Fruit fly (Drosophila melanogaster) whole organism, pupa: Measurements from ENCODE around the gene RhoGAP18B.
A peak's percentile ranks its signal among the peaks of the same experiment; 100 is the strongest.

Experiments
- CG10348 ChIP-seq: fragments of 200-800 bp; sonication (Bioruptor generic); IDR thresholded peaks from 2 replicates; pipeline ENCODE4 v1.3.6; 2022; ENCODE audit warnings: missing biosample characterization, missing genetic modification characterization
- CG12605 ChIP-seq: fragments of 200-800 bp; sonication (Bioruptor generic); IDR thresholded peaks from 2 replicates; pipeline ENCODE4 v1.3.6; 2022; ENCODE audit warnings: missing biosample characterization, missing genetic modification characterization
- CG13204 ChIP-seq: fragments of 200-800 bp; sonication (Bioruptor generic); optimal IDR thresholded peaks from 2 replicates; lab custom pipeline; 2018; ENCODE audit warnings: missing biosample characterization, mild to moderate bottlenecking, missing genetic modification characterization, moderate library complexity
- CG14655 ChIP-seq: fragments of 200-800 bp; sonication (Bioruptor generic); optimal IDR thresholded peaks from 3 replicates; lab custom pipeline; 2017; ENCODE audit warnings: mild to moderate bottlenecking, missing biosample characterization, missing genetic modification reagents, missing genetic modification characterization
- CG15710 ChIP-seq: fragments of 200-800 bp; sonication (Bioruptor generic); optimal IDR thresholded peaks from 2 replicates; lab custom pipeline; 2018; ENCODE audit warnings: missing biosample characterization, mild to moderate bottlenecking, missing genetic modification characterization, moderate library complexity
- CG17806 ChIP-seq: fragments of 200-800 bp; sonication (Bioruptor generic); optimal IDR thresholded peaks from 2 replicates; lab custom pipeline; 2018; ENCODE audit warnings: missing biosample characterization, mild to moderate bottlenecking, missing genetic modification characterization, moderate library complexity
- CG32121 ChIP-seq: fragments of 200-800 bp; sonication (Bioruptor generic); IDR thresholded peaks from 2 replicates; pipeline ENCODE4 v1.3.6; 2022; ENCODE audit warnings: missing biosample characterization, missing genetic modification characterization
- CG34367 ChIP-seq: fragments of 200-800 bp; sonication (Bioruptor generic); optimal IDR thresholded peaks from 2 replicates; lab custom pipeline; 2018; ENCODE audit warnings: missing biosample characterization, mild to moderate bottlenecking, missing genetic modification characterization
- CG4496 ChIP-seq: fragments of 200-800 bp; sonication (Bioruptor generic); IDR thresholded peaks from 3 replicates; pipeline ENCODE4 v1.3.6; 2022; ENCODE audit warnings: missing biosample characterization, missing genetic modification characterization
- CG8159 ChIP-seq: fragments of 200-800 bp; sonication (Bioruptor generic); optimal IDR thresholded peaks from 3 replicates; lab custom pipeline; 2018; ENCODE audit warnings: missing biosample characterization, mild to moderate bottlenecking, missing genetic modification characterization, moderate library complexity
- CG8301 ChIP-seq: fragments of 200-800 bp; sonication (Bioruptor generic); optimal IDR thresholded peaks from 2 replicates; lab custom pipeline; 2018; ENCODE audit warnings: missing biosample characterization, mild to moderate bottlenecking, missing genetic modification characterization
- CG9948 ChIP-seq: fragments of 200-800 bp; sonication (Bioruptor generic); optimal IDR thresholded peaks from 2 replicates; lab custom pipeline; 2018; ENCODE audit warnings: missing biosample characterization, mild to moderate bottlenecking, missing genetic modification characterization, moderate library complexity
- D1 ChIP-seq: fragments of 200-800 bp; sonication (Bioruptor generic); optimal IDR thresholded peaks from 2 replicates; lab custom pipeline; 2018; ENCODE audit warnings: missing biosample characterization, mild to moderate bottlenecking, missing genetic modification characterization, moderate library complexity
- EcR ChIP-seq: fragments of 200-800 bp; sonication (Bioruptor generic); optimal IDR thresholded peaks from 3 replicates; lab custom pipeline; 2019; ENCODE audit warnings: missing biosample characterization, missing genetic modification characterization, mild to moderate bottlenecking, moderate library complexity, missing genetic modification reagents
- Ets98B ChIP-seq: fragments of 200-800 bp; sonication (Bioruptor generic); IDR thresholded peaks from 2 replicates; pipeline ENCODE4 v1.3.6; 2022; ENCODE audit warnings: missing biosample characterization, missing genetic modification characterization
- Pif1A ChIP-seq: fragments of 200-800 bp; sonication (Bioruptor generic); optimal IDR thresholded peaks from 3 replicates; lab custom pipeline; 2016; ENCODE audit warnings: missing biosample characterization, missing genetic modification characterization
- Pif1B ChIP-seq: fragments of 200-800 bp; sonication (Bioruptor generic); optimal IDR thresholded peaks from 3 replicates; lab custom pipeline; 2016; ENCODE audit warnings: missing biosample characterization, missing genetic modification characterization
- Snoo ChIP-seq: fragments of 200-800 bp; sonication (Bioruptor generic); optimal IDR thresholded peaks from 3 replicates; lab custom pipeline; 2017; ENCODE audit warnings: missing biosample characterization, mild to moderate bottlenecking, missing genetic modification characterization, inconsistent platforms
- fd96Ca ChIP-seq: fragments of 200-800 bp; sonication (Bioruptor generic); IDR thresholded peaks from 3 replicates; pipeline ENCODE4 v1.3.6; 2022; ENCODE audit warnings: missing biosample characterization, missing genetic modification characterization
- gl ChIP-seq: fragments of 200-800 bp; sonication (Bioruptor generic); optimal IDR thresholded peaks from 2 replicates; lab custom pipeline; 2018; ENCODE audit warnings: missing biosample characterization, mild to moderate bottlenecking, missing genetic modification characterization
- rn ChIP-seq: fragments of 200-800 bp; sonication (Bioruptor generic); IDR thresholded peaks from 2 replicates; pipeline ENCODE4 v1.3.6; 2022; ENCODE audit warnings: missing biosample characterization, missing genetic modification characterization

The RhoGAP18B gene

DNA sequence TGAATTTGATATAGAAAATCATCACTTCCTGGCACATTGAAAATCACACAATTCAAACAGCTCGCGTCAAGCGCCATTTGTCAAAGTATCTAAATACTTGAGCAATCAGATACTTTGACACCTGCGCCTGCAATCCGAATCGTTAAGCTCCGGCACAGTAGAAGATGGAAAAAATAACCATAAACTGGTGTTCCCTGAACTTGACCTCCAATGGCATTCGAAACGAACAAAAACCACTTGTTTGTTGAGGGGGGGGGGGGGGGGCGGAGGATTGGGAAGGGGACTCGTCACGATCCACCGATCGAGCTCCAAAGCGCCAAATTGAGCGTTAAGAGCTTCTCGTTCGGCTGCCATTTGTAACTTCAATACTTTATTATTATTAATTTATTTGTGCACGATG, 5.0 kb upstream of the RhoGAP18B start:
- TF ChIP-seq D1 (tag; lab: Kevin White, UChicago) = no peak
- TF ChIP-seq CG32121 = no peak
- TF ChIP-seq EcR (GFP tag; lab: Kevin White, UChicago) = peak; percentile 5
- no peak for TF ChIP-seq CG15710
- TF ChIP-seq, all 21 proteins: peak for 1

DNA sequence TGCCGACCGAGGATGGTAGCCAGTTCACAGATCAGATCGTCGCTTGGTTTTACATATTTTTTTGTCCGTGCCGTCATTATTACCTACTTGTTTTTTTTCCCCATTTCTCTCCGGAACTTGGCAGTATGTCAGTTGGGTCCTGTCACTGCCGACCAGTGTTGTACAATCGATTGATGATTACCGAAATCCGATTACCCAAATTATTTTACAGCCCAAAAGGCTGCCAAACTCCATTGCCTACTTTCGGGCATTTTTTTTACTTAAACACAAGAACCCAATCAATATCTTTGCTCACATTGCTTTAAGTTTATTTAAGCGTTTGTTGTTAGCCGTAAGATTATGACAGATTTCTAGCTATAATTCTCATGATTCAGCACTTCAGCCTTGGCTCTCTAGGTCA, 3.9 kb upstream of the RhoGAP18B start, which contains the start of gene Inx5:
Inx5 (minus strand) TSS at position 93 of the 400 bp plus-strand sequence.
- TF ChIP-seq CG14655 (GFP tag; lab: Kevin White, UChicago) (no peak), Pif1B (GFP tag; lab: Kevin White, UChicago) (no peak), CG8159 (no peak), fd96Ca (GFP tag; lab: Robert Waterston, UW) (no peak), CG34367 (no peak), CG4496 (GFP tag; lab: Robert Waterston, UW) (no peak), CG8301 (tag; lab: Kevin White, UChicago) (no peak), CG32121 (no peak), CG10348 (GFP tag; lab: Robert Waterston, UW) (no peak)

DNA sequence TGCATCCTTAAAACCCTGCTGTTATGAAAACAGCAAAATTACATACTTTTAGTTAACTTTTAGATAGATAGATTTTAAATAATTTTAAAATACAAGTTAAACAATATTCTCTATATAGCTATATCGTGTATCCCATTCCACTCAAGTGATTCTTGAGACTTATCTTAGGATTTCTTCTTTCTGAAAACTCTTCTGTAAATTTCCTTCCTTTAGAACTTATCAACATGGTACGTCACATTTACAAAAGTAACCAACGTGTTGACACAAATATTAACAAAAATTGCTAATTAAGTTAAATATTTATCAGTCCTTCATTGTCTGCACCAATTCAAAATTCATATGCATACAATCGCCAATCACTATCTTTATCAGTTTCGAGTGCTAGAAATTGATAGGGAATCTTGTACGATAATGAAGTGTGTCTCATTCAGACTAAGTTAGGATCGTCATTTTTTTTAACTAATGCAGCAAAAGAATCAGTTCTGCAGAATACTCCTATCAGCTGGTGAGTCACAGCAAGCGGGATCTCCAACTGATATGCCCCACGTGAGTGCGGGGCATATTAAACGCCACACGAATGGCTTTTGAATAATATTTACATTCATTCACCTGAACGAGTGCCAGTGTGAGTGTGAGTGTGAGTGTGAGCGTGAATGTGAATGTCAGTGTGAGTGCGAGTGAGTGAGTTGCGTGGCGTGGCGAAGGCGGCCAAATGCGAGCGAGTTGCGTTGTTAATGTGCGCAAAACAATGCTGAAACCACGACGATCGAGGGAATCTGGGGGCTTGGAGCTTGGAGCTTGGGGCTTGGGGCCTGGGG, 913 bp upstream of the RhoGAP18B start:
- peak; percentile 46 for TF ChIP-seq EcR (GFP tag; lab: Kevin White, UChicago)
- TF ChIP-seq fd96Ca (GFP tag; lab: Robert Waterston, UW) = 0 out of 3 replicates have a peak, but pooled peaks have one; percentile 6
- no peak for TF ChIP-seq rn
- peak; percentile 35 for TF ChIP-seq CG13204 (GFP tag; lab: Kevin White, UChicago)

DNA sequence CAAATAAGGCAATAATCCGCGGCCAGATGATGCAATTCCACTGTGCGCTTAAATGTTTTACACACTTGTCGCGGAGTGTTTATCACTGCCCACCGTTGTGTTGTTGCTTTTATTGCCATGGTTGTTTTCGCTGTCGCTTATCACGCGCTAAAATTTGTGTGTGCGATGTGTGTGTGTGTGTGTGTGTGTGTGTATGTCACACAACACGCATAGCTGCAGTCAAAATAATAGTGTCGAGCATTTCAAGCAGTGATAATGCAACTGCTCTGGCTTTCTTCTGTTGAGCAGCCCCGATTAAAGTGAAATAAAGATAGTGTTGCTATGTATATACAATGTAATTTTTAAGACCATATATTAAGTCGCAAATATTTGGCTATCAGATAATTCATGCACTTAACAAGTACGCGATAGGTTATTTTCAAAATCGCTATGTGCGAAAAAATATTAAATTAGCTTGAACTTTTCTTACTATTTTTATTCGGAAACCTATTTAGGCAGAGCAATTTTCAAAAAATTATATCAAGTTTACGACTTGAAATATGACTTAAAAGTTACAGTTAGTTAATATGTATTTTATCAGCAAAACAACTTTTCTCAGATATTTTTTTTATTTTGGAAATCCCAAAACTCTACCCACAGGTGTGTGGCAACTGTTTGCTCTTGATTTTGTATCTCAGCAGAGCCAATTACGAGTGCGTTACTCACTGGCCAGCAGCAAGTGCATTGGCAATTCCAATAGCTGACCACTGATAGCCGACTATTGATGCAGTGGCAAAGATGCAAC, 538 bp downstream of the RhoGAP18B start:
- TF ChIP-seq CG8301 (tag; lab: Kevin White, UChicago) (no peak), Snoo (tag; lab: Kevin White, UChicago) (peak; percentile 45), CG8159 (peak; percentile 54), fd96Ca (GFP tag; lab: Robert Waterston, UW) (0 out of 3 replicates have a peak, but pooled peaks have one; percentile 37), gl (tag; lab: Kevin White, UChicago) (no peak), CG32121 (peak; percentile 40; the same call in 1 of the 2 replicates), CG15710 (peak; percentile 39), CG14655 (GFP tag; lab: Kevin White, UChicago) (peak; percentile 52)

DNA sequence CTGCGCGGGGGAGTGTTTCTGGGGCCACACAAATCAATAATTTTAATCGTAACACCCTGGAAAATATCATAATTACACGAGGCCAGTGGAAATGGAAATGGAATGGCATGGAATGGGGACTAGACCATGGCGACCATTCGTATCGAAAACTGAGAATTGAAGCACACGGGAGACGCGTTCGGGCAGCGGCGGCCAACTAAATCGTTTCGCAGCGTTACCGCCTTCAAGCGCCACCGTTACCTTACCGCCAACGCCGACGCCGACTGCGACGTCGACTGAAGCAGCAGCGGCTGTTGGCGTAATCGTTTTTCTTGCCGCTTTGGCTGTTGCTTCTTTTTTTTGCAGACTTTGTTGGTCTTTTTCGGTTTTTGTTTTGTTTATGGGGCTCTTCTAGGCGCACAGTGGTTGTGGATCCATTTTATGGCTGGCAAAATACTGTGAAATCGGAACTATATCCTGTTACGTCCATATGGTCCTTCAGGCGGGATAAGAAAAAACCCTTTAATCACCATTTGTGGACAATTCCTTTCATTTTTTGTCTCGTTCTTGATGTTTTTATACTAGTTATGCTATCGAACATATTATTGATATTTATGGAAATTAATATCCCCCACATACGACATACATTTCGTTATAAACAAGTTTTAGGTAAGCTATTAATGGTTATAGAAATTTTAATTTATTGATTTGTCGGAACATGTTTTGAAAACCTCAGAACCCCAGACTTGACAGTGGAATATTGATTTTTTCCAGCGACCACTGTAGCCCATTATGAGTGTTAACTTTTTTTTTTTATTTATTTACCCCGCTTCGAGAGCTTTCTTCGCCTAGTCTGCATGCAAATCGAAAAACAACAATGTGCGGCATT, 1.5 kb downstream of the RhoGAP18B start:
- TF ChIP-seq CG10348 (GFP tag; lab: Robert Waterston, UW) (no peak), CG4496 (GFP tag; lab: Robert Waterston, UW) (peak; percentile 81), gl (tag; lab: Kevin White, UChicago) (peak; percentile 79), CG34367 (peak; percentile 49), CG12605 (GFP tag; lab: Robert Waterston, UW) (peak; percentile 83), CG13204 (GFP tag; lab: Kevin White, UChicago) (peak; percentile 81), EcR (GFP tag; lab: Kevin White, UChicago) (no peak), CG15710 (peak; percentile 63), fd96Ca (GFP tag; lab: Robert Waterston, UW) (peak; percentile 40; the same call in 1 of the 3 replicates), CG17806 (tag; lab: Kevin White, UChicago) (peak; percentile 16), CG9948 (tag; lab: Kevin White, UChicago) (peak; percentile 25), Ets98B (GFP tag; lab: Robert Waterston, UW) (peak; percentile 61), CG8159 (peak; percentile 43), Pif1A (GFP tag; lab: Kevin White, UChicago) (no peak), CG14655 (GFP tag; lab: Kevin White, UChicago) (no peak), CG32121 (peak; percentile 36; the same call in 1 of the 2 replicates)

DNA sequence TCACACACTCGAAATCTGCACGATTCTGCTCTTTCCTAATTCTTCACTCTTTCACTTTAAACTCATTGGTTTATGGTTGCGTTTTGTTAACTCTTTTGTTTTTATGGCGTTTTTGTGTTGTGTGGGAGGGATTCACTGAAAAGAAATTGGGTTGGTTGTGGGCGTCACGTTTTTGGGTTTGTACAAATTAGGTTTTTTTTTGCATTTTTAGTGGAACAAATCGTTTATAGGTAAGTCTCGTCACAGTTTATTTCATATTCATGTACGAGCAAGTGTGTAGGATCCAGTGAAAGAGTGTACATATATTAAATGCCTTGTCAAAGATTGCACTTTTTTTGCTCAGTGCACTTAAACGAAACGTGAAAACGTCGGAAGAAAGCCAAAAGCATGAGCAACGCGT, 2.2 kb downstream of the RhoGAP18B start:
- TF ChIP-seq CG32121 (no peak), CG8301 (tag; lab: Kevin White, UChicago) (no peak), fd96Ca (GFP tag; lab: Robert Waterston, UW) (no peak), CG34367 (no peak), CG4496 (GFP tag; lab: Robert Waterston, UW) (0 out of 3 replicates have a peak, but pooled peaks have one; percentile 34), CG14655 (GFP tag; lab: Kevin White, UChicago) (no peak), CG8159 (no peak), D1 (tag; lab: Kevin White, UChicago) (no peak), gl (tag; lab: Kevin White, UChicago) (no peak), CG10348 (GFP tag; lab: Robert Waterston, UW) (no peak), Snoo (tag; lab: Kevin White, UChicago) (peak; percentile 58), CG12605 (GFP tag; lab: Robert Waterston, UW) (no peak), CG17806 (tag; lab: Kevin White, UChicago) (no peak), CG9948 (tag; lab: Kevin White, UChicago) (peak; percentile 17), EcR (GFP tag; lab: Kevin White, UChicago) (no peak), Pif1A (GFP tag; lab: Kevin White, UChicago) (peak; percentile 23), Pif1B (GFP tag; lab: Kevin White, UChicago) (no peak), CG13204 (GFP tag; lab: Kevin White, UChicago) (no peak), rn (no peak), Ets98B (GFP tag; lab: Robert Waterston, UW) (no peak), CG15710 (no peak)
- TF ChIP-seq, all 21 proteins: peak for 4
